Worm (Caenorhabditis elegans) whole organism, midembryonic: Measurements from ENCODE around the gene Y48A6B.7.

Experiments used
- cog-1 ChIP-seq: sonication (generic microtip); optimal IDR thresholded peaks from 2 replicates; lab custom pipeline; 2016; ENCODE audit warnings: missing genetic modification characterization, missing compliant biosample characterization
- med-1 ChIP-seq: sonication (generic microtip); optimal IDR thresholded peaks from 2 replicates; lab custom pipeline; 2017; ENCODE audit warnings: missing genetic modification characterization, mild to moderate bottlenecking, missing compliant biosample characterization, antibody characterized with exemption, missing genetic modification reagents; ENCODE audit not compliant: insufficient read depth
- ztf-23 ChIP-seq: fragments of 200-800 bp; sonication (Bioruptor generic); IDR thresholded peaks from 2 replicates; pipeline ENCODE4 v1.3.6; 2022; ENCODE audit warnings: missing genetic modification reagents, missing genetic modification characterization, missing compliant biosample characterization

- TF ChIP-seq med-1 (GFP tag; lab: Kevin White, UChicago) (no peak), cog-1 (peak; percentile 17), ztf-23 (GFP tag; lab: Robert Waterston, UW) (peak; percentile 81)
These were observed 40.3 kb upstream of the Y48A6B.7 start for ce11 chrIII:11066691-11067090.
